Worm (Caenorhabditis elegans): ENCODE measurements around the gene R09D1.13.

- TF ChIP-seq pes-1 (GFP tag; IDR thresholded peaks at IDR 0.05), result no peak
- TF ChIP-seq ama-1 (optimal IDR thresholded peaks at IDR 0.05), result no peak
Measured at ce11 chrII:9433609-9434008, 11.7 kb downstream of the R09D1.13 start, which contains the start of gene kin-15.
